Worm (Caenorhabditis elegans) whole organism, L3 larva: ENCODE results near the gene pgl-3.
"Not testable (repeated sequence)": the region's sequence is repeated elsewhere in the genome, so short reads cannot be mapped to it uniquely, and the experiment has no call there.

ENCODE experiments used
- ceh-82 ChIP-seq: fragments of 150-350 bp; optimal IDR thresholded peaks from 2 replicates; lab custom pipeline; 2014; ENCODE audit warnings: missing biosample characterization, missing genetic modification characterization
- elt-1 ChIP-seq: fragments of 150-350 bp; optimal IDR thresholded peaks from 2 replicates; lab custom pipeline; 2014; ENCODE audit warnings: missing biosample characterization, missing genetic modification characterization
- pha-4 ChIP-seq: fragments of 150-350 bp; optimal IDR thresholded peaks from 2 replicates; lab custom pipeline; 2014; ENCODE audit warnings: missing biosample characterization, missing genetic modification reagents, missing genetic modification characterization
- pqm-1 ChIP-seq: fragments of 150-350 bp; optimal IDR thresholded peaks from 2 replicates; lab custom pipeline; 2017; ENCODE audit warnings: missing biosample characterization, missing genetic modification characterization, inconsistent platforms

ce11 chrV:4760674-4761073 is 4.9 kb downstream of the pgl-3 start, which contains the start of gene bgnt-1.4:
- TF ChIP-seq pha-4 (tag; lab: Kevin White, UChicago); pqm-1; elt-1 (tag; lab: Kevin White, UChicago); ceh-82 (tag; lab: Kevin White, UChicago): not testable (repeated sequence)
